Worm (Caenorhabditis elegans): ENCODE data around the gene rheb-1.

Gene rheb-1

DNA sequence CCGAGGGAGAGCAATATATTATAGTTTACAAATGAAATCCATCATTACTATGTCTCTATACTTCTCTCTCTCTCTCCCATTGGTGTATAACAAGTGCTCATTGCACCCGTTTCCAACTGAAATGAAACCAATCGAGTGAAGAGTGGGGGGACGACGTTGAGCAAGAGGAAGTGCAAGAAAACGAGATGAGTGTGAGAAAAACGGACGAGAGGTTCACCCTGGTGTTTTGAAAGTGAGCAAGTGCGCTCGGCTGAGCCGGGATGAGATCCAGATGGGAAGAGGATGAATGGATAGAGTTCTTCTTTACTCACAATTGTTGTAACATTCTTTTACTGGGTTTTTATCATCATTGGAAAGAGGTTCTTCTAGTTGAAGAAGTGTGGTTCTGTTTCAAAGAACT is 27.9 kb upstream of the rheb-1 start (continued):
- peak; percentile 37 for TF ChIP-seq lin-15B (tag; optimal IDR thresholded peaks at IDR 0.05)
- no peak for TF ChIP-seq unc-30 (tag; optimal IDR thresholded peaks at IDR 0.05)
- TF ChIP-seq unc-62 (GFP tag; optimal IDR thresholded peaks at IDR 0.05): no peak
- TF ChIP-seq mef-2 (tag; optimal IDR thresholded peaks at IDR 0.05): no peak
- no peak for TF ChIP-seq jun-1 (tag; optimal IDR thresholded peaks at IDR 0.05)
- TF ChIP-seq C16A3.4 (tag; optimal IDR thresholded peaks at IDR 0.05): no peak
- TF ChIP-seq lin-39 (tag; optimal IDR thresholded peaks at IDR 0.05): no peak
- TF ChIP-seq ceh-88 (GFP tag; IDR thresholded peaks at IDR 0.05): no peak
- no peak for TF ChIP-seq pag-3 (tag; optimal IDR thresholded peaks at IDR 0.05; ENCODE audit: borderline replicate concordance, insufficient read depth)
- peak; percentile 50 for TF ChIP-seq nhr-71 (tag; optimal IDR thresholded peaks at IDR 0.05)
- peak; percentile 96 for TF ChIP-seq dsc-1 (tag; optimal IDR thresholded peaks at IDR 0.05)
- no peak for TF ChIP-seq aha-1 (tag; optimal IDR thresholded peaks at IDR 0.05)
- TF ChIP-seq lir-3 (tag; optimal IDR thresholded peaks at IDR 0.05; ENCODE audit: poor library complexity): no peak
- TF ChIP-seq nhr-20 (tag; optimal IDR thresholded peaks at IDR 0.05): peak; percentile 2
- no peak for TF ChIP-seq efl-3 (GFP tag; optimal IDR thresholded peaks at IDR 0.05)
- no peak for TF ChIP-seq ceh-8 (GFP tag; optimal IDR thresholded peaks at IDR 0.05)
- TF ChIP-seq blmp-1 (tag; optimal IDR thresholded peaks at IDR 0.05): no peak
- peak in 1 of 3 experiments; percentile 49 for TF ChIP-seq ceh-82 (tag; optimal IDR thresholded peaks at IDR 0.05)
- no peak for TF ChIP-seq C34B4.2 (tag; optimal IDR thresholded peaks at IDR 0.05)
- peak; percentile 76 for TF ChIP-seq lin-14 (GFP tag; optimal IDR thresholded peaks at IDR 0.05)
- TF ChIP-seq unc-98 (GFP tag; IDR thresholded peaks at IDR 0.05): no peak
- TF ChIP-seq egl-13 (tag; optimal IDR thresholded peaks at IDR 0.05): no peak
- no peak for TF ChIP-seq nhr-11 (tag; optimal IDR thresholded peaks at IDR 0.05)
- no peak for TF ChIP-seq fkh-10 (GFP tag; optimal IDR thresholded peaks at IDR 0.05)
- TF ChIP-seq unc-86 (tag; optimal IDR thresholded peaks at IDR 0.05): peak; percentile 20
- TF ChIP-seq irx-1 (tag; optimal IDR thresholded peaks at IDR 0.05): peak; percentile 19
- no peak for TF ChIP-seq aly-2 (tag; optimal IDR thresholded peaks at IDR 0.05)
- no peak for TF ChIP-seq mab-9 (GFP tag; IDR thresholded peaks at IDR 0.05)
- peak; percentile 14 for TF ChIP-seq xbp-1 (tag; optimal IDR thresholded peaks at IDR 0.05)
- TF ChIP-seq vab-15 (tag; optimal IDR thresholded peaks at IDR 0.05): no peak

DNA sequence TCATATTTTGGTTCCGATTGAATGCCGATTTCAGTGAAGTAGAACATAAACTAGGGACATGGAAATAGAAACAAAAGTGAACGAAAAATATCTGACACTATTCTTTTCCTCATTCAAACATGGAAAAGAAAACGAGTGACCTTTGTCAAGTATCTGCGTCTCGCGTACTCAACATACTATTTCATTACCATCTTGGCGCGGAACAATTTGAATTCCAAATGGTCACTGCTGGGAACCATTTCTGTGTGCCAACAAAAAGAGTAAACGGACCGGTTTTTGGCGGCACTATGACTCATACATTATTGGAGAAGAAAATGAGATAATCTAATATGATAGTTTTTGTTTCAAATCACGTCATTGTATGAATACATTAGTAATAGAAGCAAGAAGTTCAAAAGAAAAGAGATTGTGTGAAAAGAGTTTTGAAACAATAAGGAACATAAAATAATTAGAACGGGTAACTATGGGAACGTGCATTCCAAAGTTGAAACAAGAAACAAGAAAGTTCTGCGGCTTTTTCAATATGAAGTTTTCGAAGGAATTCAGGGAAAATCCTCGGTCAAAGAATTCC is 26.7 kb upstream of the rheb-1 start:
- TF ChIP-seq unc-98 (GFP tag; IDR thresholded peaks at IDR 0.05): no peak
- TF ChIP-seq fkh-8 (tag; optimal IDR thresholded peaks at IDR 0.05): no peak
- peak; percentile 39 for TF ChIP-seq blmp-1 (tag; optimal IDR thresholded peaks at IDR 0.05)
- TF ChIP-seq efl-1 (optimal IDR thresholded peaks at IDR 0.05): no peak
- TF ChIP-seq efl-1 (GFP tag; optimal IDR thresholded peaks at IDR 0.05 in 1 of 2): peak in 1 of 2 experiments; percentile 84
- no peak for TF ChIP-seq skn-1 (tag; optimal IDR thresholded peaks at IDR 0.05)
- TF ChIP-seq nhr-237 (tag; optimal IDR thresholded peaks at IDR 0.05): no peak
- TF ChIP-seq dsc-1 (tag; optimal IDR thresholded peaks at IDR 0.05): no peak
- peak; percentile 67 for TF ChIP-seq lin-14 (GFP tag; optimal IDR thresholded peaks at IDR 0.05)
- TF ChIP-seq dpl-1 (GFP tag; optimal IDR thresholded peaks at IDR 0.05): peak in 1 of 3 experiments; percentile 3
- no peak for TF ChIP-seq nhr-12 (tag; optimal IDR thresholded peaks at IDR 0.05)
- TF ChIP-seq rnt-1 (tag; optimal IDR thresholded peaks at IDR 0.05): no peak
- peak; percentile 7 for TF ChIP-seq snu-23 (GFP tag; optimal IDR thresholded peaks at IDR 0.05)
- TF ChIP-seq nhr-28 (tag; optimal IDR thresholded peaks at IDR 0.05): no peak
- no peak for TF ChIP-seq jun-1 (tag; optimal IDR thresholded peaks at IDR 0.05)
- TF ChIP-seq C16A3.4 (tag; optimal IDR thresholded peaks at IDR 0.05): no peak
- no peak for TF ChIP-seq nhr-71 (tag; optimal IDR thresholded peaks at IDR 0.05)
- TF ChIP-seq ets-5 (GFP tag; IDR thresholded peaks at IDR 0.05): no peak
- TF ChIP-seq lsy-2 (tag; optimal IDR thresholded peaks at IDR 0.05): peak in 1 of 2 experiments; percentile 6
- TF ChIP-seq lin-39 (tag; optimal IDR thresholded peaks at IDR 0.05): no peak
- no peak for TF ChIP-seq sox-4 (tag; optimal IDR thresholded peaks at IDR 0.05)
- no peak for TF ChIP-seq ztf-11 (tag; optimal IDR thresholded peaks at IDR 0.05)
- TF ChIP-seq zip-4 (GFP tag; optimal IDR thresholded peaks at IDR 0.05): no peak
- no peak for TF ChIP-seq tbx-2 (tag; optimal IDR thresholded peaks at IDR 0.05)
- no peak for TF ChIP-seq fkh-4 (tag; optimal IDR thresholded peaks at IDR 0.05; ENCODE audit: borderline replicate concordance)
- TF ChIP-seq ama-1 (optimal IDR thresholded peaks at IDR 0.05): no peak
- TF ChIP-seq egl-27 (tag; optimal IDR thresholded peaks at IDR 0.05): no peak
- TF ChIP-seq ceh-90 (tag; optimal IDR thresholded peaks at IDR 0.05): no peak
- no peak for TF ChIP-seq alr-1 (tag; optimal IDR thresholded peaks at IDR 0.05; ENCODE audit: borderline replicate concordance)
- no peak for TF ChIP-seq tlp-1 (tag; optimal IDR thresholded peaks at IDR 0.05)
- TF ChIP-seq irx-1 (tag; optimal IDR thresholded peaks at IDR 0.05): no peak
